Fruit fly (Drosophila melanogaster) whole organism: Measurements from ENCODE around the gene RnpS1.

ENCODE experiments used
- CG8478 ChIP-seq: fragments of >200 bp; optimal IDR thresholded peaks from 2 replicates; lab custom pipeline; 2018; ENCODE audit warnings: inconsistent platforms
- Dll ChIP-seq: fragments of >200 bp; optimal IDR thresholded peaks from 2 replicates; lab custom pipeline; 2017
- EcR ChIP-seq, 2 experiments: fragments of >200 bp; optimal IDR thresholded peaks; 2 replicates each; lab custom pipeline; 2017; ENCODE audit warnings: missing biosample characterization in 2 of 2, missing genetic modification characterization in 2 of 2, missing genetic modification reagents in 2 of 2
- pan ChIP-seq: fragments of >200 bp; optimal IDR thresholded peaks from 2 replicates; lab custom pipeline; 2017
- psq ChIP-seq: fragments of >200 bp; optimal IDR thresholded peaks from 2 replicates; lab custom pipeline; 2017
- usp ChIP-seq: fragments of >200 bp; optimal IDR thresholded peaks from 2 replicates; lab custom pipeline; 2017; ENCODE audit warnings: missing biosample characterization, missing genetic modification characterization, mixed read lengths

RnpS1 gene

dm6 chr3R:9572929-9573811 is 21.3 kb downstream of the RnpS1 start:
- no peak for TF ChIP-seq EcR (GFP tag; optimal IDR thresholded peaks at IDR 0.05; lab: Kevin White, UChicago)
- TF ChIP-seq Dll (lab: Kevin White, UChicago), result no peak
- TF ChIP-seq pan, result no peak
- TF ChIP-seq psq (lab: Kevin White, UChicago), result no peak
- no peak for TF ChIP-seq CG8478 (lab: Kevin White, UChicago)
- TF ChIP-seq usp (GFP tag; lab: Kevin White, UChicago), result no peak

DNA sequence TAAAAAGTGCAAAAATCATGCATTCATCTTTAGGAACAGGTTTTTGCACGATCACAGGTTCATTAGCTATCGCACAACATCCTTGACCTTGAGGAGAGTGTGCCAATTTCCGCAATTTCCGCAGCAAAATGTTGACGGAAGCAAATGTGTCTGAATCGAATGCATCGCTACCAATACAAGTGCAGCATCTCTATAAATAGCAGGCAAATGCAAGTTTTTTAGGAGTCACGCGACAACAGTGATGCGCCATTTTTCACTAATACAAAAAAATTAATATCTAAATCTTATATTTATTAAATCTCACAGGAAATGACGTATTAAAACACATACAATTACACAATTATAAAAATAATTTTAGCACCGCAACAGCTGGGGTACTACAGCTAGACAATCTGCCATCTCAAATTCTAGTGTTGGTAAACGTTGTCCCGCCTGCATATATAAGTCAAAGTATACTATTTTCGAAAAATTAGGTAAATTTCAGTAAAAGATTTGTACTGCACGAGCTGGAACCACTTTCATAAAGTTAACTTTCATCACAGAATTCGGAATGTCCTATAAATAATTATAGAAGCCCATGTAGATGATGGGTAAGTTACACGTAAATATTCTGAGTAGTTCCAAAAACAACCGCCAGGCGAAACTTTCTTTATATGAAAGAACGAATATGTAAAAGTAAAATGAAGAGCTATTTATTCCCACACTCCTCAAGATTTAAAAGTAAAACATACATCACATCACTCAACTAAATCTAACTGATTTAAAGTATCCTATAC is 22.2 kb downstream of the RnpS1 start, which contains the start of gene CG9399:
Gene CG9399, minus strand, starts transcription at position 400 of the 776 bp plus-strand sequence.
- TF ChIP-seq CG8478 (lab: Kevin White, UChicago) (no peak), usp (GFP tag; lab: Kevin White, UChicago) (no peak), Dll (lab: Kevin White, UChicago) (no peak), EcR (GFP tag; optimal IDR thresholded peaks at IDR 0.05; lab: Kevin White, UChicago) (no peak)

dm6 chr3R:9577382-9578137 is 25.7 kb downstream of the RnpS1 start, which contains the start of the genes Kap-alpha3 and Son:
TSS of gene Kap-alpha3 (minus strand) at chr3R:9577733.
TSS of gene Son (plus strand) at chr3R:9578042.
- TF ChIP-seq usp (GFP tag; lab: Kevin White, UChicago) (no peak), Dll (lab: Kevin White, UChicago) (no peak), psq (lab: Kevin White, UChicago) (no peak), CG8478 (lab: Kevin White, UChicago) (no peak), pan (no peak), EcR (GFP tag; optimal IDR thresholded peaks at IDR 0.05; lab: Kevin White, UChicago) (no peak)

DNA sequence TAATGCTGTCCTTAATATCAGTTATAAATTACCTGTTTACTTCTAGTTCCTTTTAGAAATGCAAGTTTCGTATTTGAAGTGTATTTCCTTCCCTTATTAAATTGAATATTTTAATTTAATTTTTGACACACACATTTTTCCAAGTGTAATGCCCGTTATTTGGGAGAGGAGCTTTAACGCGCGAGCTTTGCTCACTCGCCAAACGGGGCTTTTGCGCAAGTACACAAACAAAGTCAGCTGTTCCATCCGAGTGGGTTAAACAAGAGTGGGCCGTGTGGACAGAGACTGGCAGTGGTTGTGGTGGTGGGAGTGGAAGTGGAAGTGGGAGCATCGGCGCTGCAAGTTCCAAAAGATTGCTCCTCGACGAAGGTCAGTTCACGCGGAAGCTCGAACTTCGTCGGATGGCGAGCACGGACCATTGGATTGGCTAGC is 29.3 kb downstream of the RnpS1 start, which contains the start of gene CG8301:
Gene CG8301, plus strand, starts transcription at position 218 of the 432 bp plus-strand sequence.
- TF ChIP-seq pan (no peak), Dll (lab: Kevin White, UChicago) (no peak), CG8478 (lab: Kevin White, UChicago) (no peak), psq (lab: Kevin White, UChicago) (no peak), EcR (GFP tag; optimal IDR thresholded peaks at IDR 0.05; lab: Kevin White, UChicago) (no peak), usp (GFP tag; lab: Kevin White, UChicago) (no peak)

DNA sequence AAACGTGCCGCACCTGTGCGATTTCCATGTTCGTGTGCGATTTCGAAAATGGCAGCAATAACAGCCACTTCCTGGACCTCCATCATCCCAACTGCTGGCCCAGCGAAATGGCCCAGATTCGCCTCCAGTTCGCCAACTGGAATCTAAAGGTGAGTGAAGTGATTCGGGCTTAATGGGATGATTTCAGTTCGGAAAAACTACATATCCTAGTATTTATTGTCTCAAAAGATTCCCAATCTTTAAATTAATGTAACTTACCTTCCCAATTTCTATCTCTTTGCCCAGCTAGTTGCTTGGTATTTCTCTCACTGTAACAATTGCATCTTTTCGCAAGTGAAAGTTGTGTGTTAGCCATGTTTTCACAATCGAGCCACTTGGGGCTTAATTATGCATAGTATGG is 30.1 kb downstream of the RnpS1 start:
- no peak for TF ChIP-seq EcR (GFP tag; optimal IDR thresholded peaks at IDR 0.05; lab: Kevin White, UChicago)
- TF ChIP-seq pan, result no peak
- no peak for TF ChIP-seq CG8478 (lab: Kevin White, UChicago)
- TF ChIP-seq Dll (lab: Kevin White, UChicago), result no peak
- no peak for TF ChIP-seq psq (lab: Kevin White, UChicago)
- no peak for TF ChIP-seq usp (GFP tag; lab: Kevin White, UChicago)

- TF ChIP-seq CG8478 (lab: Kevin White, UChicago) (no peak), usp (GFP tag; lab: Kevin White, UChicago) (no peak), Dll (lab: Kevin White, UChicago) (no peak), pan (no peak), EcR (GFP tag; optimal IDR thresholded peaks at IDR 0.05; lab: Kevin White, UChicago) (no peak), psq (lab: Kevin White, UChicago) (no peak)
Observed at dm6 chr3R:9583122-9583521, 31.3 kb downstream of the RnpS1 start, which contains the start of gene CG33654. TSS of gene CG33654 (minus strand) at chr3R:9583222.

- TF ChIP-seq pan (no peak), usp (GFP tag; lab: Kevin White, UChicago) (no peak), CG8478 (lab: Kevin White, UChicago) (no peak), Dll (lab: Kevin White, UChicago) (no peak), psq (lab: Kevin White, UChicago) (no peak), EcR (GFP tag; optimal IDR thresholded peaks at IDR 0.05; lab: Kevin White, UChicago) (no peak)
Observed at dm6 chr3R:9586663-9587248, 34.9 kb downstream of the RnpS1 start, which contains the start of gene P58IPK. TSS of gene P58IPK (plus strand) at chr3R:9586942.

- no peak for TF ChIP-seq psq (lab: Kevin White, UChicago)
- TF ChIP-seq EcR (GFP tag; optimal IDR thresholded peaks at IDR 0.05; lab: Kevin White, UChicago), result no peak
- no peak for TF ChIP-seq Dll (lab: Kevin White, UChicago)
- no peak for TF ChIP-seq pan
- no peak for TF ChIP-seq usp (GFP tag; lab: Kevin White, UChicago)
- no peak for TF ChIP-seq CG8478 (lab: Kevin White, UChicago)
Observed at dm6 chr3R:9590952-9591532, 39.2 kb downstream of the RnpS1 start, which contains the start of the genes bocks and CG8312. TSS of gene bocks (minus strand) at chr3R:9591002. TSS of gene CG8312 (plus strand) at chr3R:9591309.

- TF ChIP-seq usp (GFP tag; lab: Kevin White, UChicago) (no peak), CG8478 (lab: Kevin White, UChicago) (no peak), psq (lab: Kevin White, UChicago) (no peak)
Observed at dm6 chr3R:9591769-9592388, 40.0 kb downstream of the RnpS1 start.
